Worm (Caenorhabditis elegans): Measurements from ENCODE around the gene F35F10.14.

DNA sequence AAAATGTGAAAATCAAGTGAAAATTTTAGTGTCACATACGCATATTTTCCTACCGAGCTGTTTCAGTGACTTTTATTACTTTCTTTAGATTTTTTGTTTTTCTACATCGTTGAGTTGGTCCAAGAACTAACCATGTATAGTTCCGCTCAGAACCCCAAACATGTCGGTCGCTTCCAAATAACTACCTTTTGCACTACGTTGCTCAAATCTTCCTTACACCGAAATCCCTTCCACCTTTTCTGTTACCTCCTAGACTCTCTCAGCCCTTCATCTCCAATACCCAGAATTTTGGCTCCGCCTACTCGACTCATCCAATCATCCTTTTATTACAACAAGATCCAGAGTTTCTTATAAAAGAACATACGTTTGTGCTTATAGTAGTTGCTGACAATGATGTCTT is 35.3 kb downstream of the F35F10.14 start, which contains the start of gene F35F10.5:
- TF ChIP-seq egl-27 (tag; optimal IDR thresholded peaks at IDR 0.05) (no peak), nhr-42 (GFP tag; IDR thresholded peaks at IDR 0.05) (no peak), pqm-1 (tag; optimal IDR thresholded peaks at IDR 0.05) (no peak), nhr-77 (tag; optimal IDR thresholded peaks at IDR 0.05) (no peak), unc-62 (GFP tag; optimal IDR thresholded peaks at IDR 0.05 in 1 of 2) (peak in 1 of 2 experiments; percentile 25), unc-62 (tag; optimal IDR thresholded peaks at IDR 0.05) (no peak), lin-13 (GFP tag; optimal IDR thresholded peaks at IDR 0.05) (no peak), pha-4 (GFP tag; IDR thresholded peaks at IDR 0.05) (no peak), pha-4 (tag; optimal IDR thresholded peaks at IDR 0.05) (no peak), ceh-20 (GFP tag; IDR thresholded peaks at IDR 0.05) (no peak), mdl-1 (tag; optimal IDR thresholded peaks at IDR 0.05) (no peak), attf-4 (tag; optimal IDR thresholded peaks at IDR 0.05) (no peak)
